Worm (Caenorhabditis elegans) whole organism, L4/young adult: Measurements from ENCODE around the gene F54C4.4.

Experiments used
- W03F9.2 ChIP-seq: fragments of 150-350 bp; optimal IDR thresholded peaks from 2 replicates; lab custom pipeline; 2014; ENCODE audit warnings: missing biosample characterization, missing genetic modification characterization
- him-1 ChIP-seq: sonication (generic microtip); optimal IDR thresholded peaks from 2 replicates; lab custom pipeline; 2016; ENCODE audit warnings: missing genotype, missing genetic modification reagents, missing genetic modification characterization, missing compliant biosample characterization

ce11 chrIII:72078-72477 is 15.1 kb downstream of the F54C4.4 start:
- TF ChIP-seq him-1 (tag; lab: Kevin White, UChicago) (no peak), W03F9.2 (no peak)
